Fruit fly (Drosophila melanogaster) whole organism, embryonic: ENCODE measurements around the gene CG13247.

Experiments
- Adf1 ChIP-seq: fragments of 200-800 bp; sonication (Bioruptor generic); IDR thresholded peaks from 2 replicates; pipeline ENCODE4 v1.3.6; 2022; ENCODE audit warnings: missing biosample characterization, missing genetic modification characterization
- Asciz ChIP-seq: fragments of 200-800 bp; sonication (Bioruptor generic); optimal IDR thresholded peaks from 2 replicates; lab custom pipeline; 2017; ENCODE audit warnings: missing biosample characterization, mild to moderate bottlenecking, missing genetic modification characterization, missing genetic modification reagents
- CG10274 ChIP-seq: fragments of 200-800 bp; sonication (Bioruptor generic); optimal IDR thresholded peaks from 3 replicates; lab custom pipeline; 2017; ENCODE audit warnings: missing biosample characterization, mild to moderate bottlenecking, missing genetic modification characterization
- CG10543 ChIP-seq: fragments of 200-800 bp; sonication (Bioruptor generic); optimal IDR thresholded peaks from 3 replicates; lab custom pipeline; 2017; ENCODE audit warnings: missing biosample characterization, mild to moderate bottlenecking, missing genetic modification characterization, moderate library complexity
- CG10979 ChIP-seq: fragments of 200-800 bp; sonication (Bioruptor generic); optimal IDR thresholded peaks from 2 replicates; lab custom pipeline; 2018; ENCODE audit warnings: missing biosample characterization, mild to moderate bottlenecking, missing genetic modification characterization, moderate library complexity
- CG11093 ChIP-seq: fragments of 200-800 bp; sonication (Bioruptor generic); IDR thresholded peaks from 3 replicates; pipeline ENCODE4 v1.3.6; 2022; ENCODE audit warnings: missing biosample characterization, missing genetic modification characterization
- CG12071 ChIP-seq: fragments of 200-800 bp; sonication (Bioruptor generic); optimal IDR thresholded peaks from 3 replicates; lab custom pipeline; 2018; ENCODE audit warnings: missing biosample characterization, mild to moderate bottlenecking, missing genetic modification characterization
- CG17802 ChIP-seq: fragments of 200-800 bp; sonication (Bioruptor generic); optimal IDR thresholded peaks from 2 replicates; lab custom pipeline; 2018; ENCODE audit warnings: missing biosample characterization, mild to moderate bottlenecking, missing genetic modification characterization, moderate library complexity
- CG17829 ChIP-seq: fragments of 200-800 bp; optimal IDR thresholded peaks from 2 replicates; lab custom pipeline; 2019; ENCODE audit warnings: missing biosample characterization, mild to moderate bottlenecking, missing genetic modification characterization, moderate library complexity
- CG18262 ChIP-seq: fragments of 200-800 bp; optimal IDR thresholded peaks from 3 replicates; lab custom pipeline; 2019; ENCODE audit warnings: missing biosample characterization, mild to moderate bottlenecking, missing genetic modification characterization, moderate library complexity
- CG2678 ChIP-seq: fragments of 200-800 bp; sonication (Bioruptor generic); optimal IDR thresholded peaks from 3 replicates; lab custom pipeline; 2019; ENCODE audit warnings: missing biosample characterization, mild to moderate bottlenecking, missing genetic modification characterization, moderate library complexity
- CG30403 ChIP-seq: fragments of 200-800 bp; sonication (Bioruptor generic); optimal IDR thresholded peaks from 3 replicates; lab custom pipeline; 2016; ENCODE audit warnings: missing biosample characterization, missing genetic modification characterization
- CG3065 ChIP-seq: fragments of 200-800 bp; sonication (Bioruptor generic); optimal IDR thresholded peaks from 2 replicates; lab custom pipeline; 2016; ENCODE audit warnings: missing biosample characterization, missing genetic modification characterization
- CG32772 ChIP-seq: fragments of 200-800 bp; sonication (Bioruptor generic); IDR thresholded peaks from 2 replicates; pipeline ENCODE4 v1.3.6; 2022; ENCODE audit warnings: missing biosample characterization, missing genetic modification characterization
- CG4707 ChIP-seq: fragments of 200-800 bp; sonication (Bioruptor generic); optimal IDR thresholded peaks from 2 replicates; lab custom pipeline; 2018; ENCODE audit warnings: missing biosample characterization, mild to moderate bottlenecking, missing genetic modification characterization, moderate library complexity
- CG9876 ChIP-seq: fragments of 200-800 bp; sonication (Bioruptor generic); optimal IDR thresholded peaks from 2 replicates; lab custom pipeline; 2016; ENCODE audit warnings: missing biosample characterization, missing genetic modification characterization
- Camta ChIP-seq: fragments of 200-800 bp; sonication (Bioruptor generic); optimal IDR thresholded peaks from 2 replicates; lab custom pipeline; 2016; ENCODE audit warnings: missing biosample characterization, missing genetic modification characterization
- Chrac-16 ChIP-seq: fragments of 200-800 bp; sonication (Bioruptor generic); optimal IDR thresholded peaks from 3 replicates; lab custom pipeline; 2016; ENCODE audit warnings: missing biosample characterization, missing genetic modification characterization
- Dll ChIP-seq: fragments of 200-800 bp; sonication (Bioruptor generic); IDR thresholded peaks from 4 replicates; pipeline ENCODE4 v1.3.6; 2022; ENCODE audit warnings: missing biosample characterization, missing genetic modification characterization; ENCODE audit not compliant: partially characterized antibody
- Doc3 ChIP-seq: fragments of 200-800 bp; sonication (Bioruptor generic); IDR thresholded peaks from 3 replicates; pipeline ENCODE4 v1.3.6; 2022; ENCODE audit warnings: missing biosample characterization, missing genetic modification characterization; ENCODE audit not compliant: partially characterized antibody
- Drgx ChIP-seq: fragments of 200-800 bp; sonication (Bioruptor generic); IDR thresholded peaks from 2 replicates; pipeline ENCODE4 v1.3.6; 2022; ENCODE audit warnings: missing biosample characterization, missing genetic modification characterization
- Ets65A ChIP-seq: fragments of 200-800 bp; sonication (Bioruptor generic); peaks from one replicate; lab custom pipeline; 2016; ENCODE audit warnings: missing biosample characterization, missing genetic modification characterization
- HmgD ChIP-seq: fragments of 200-800 bp; sonication (Bioruptor generic); optimal IDR thresholded peaks from 3 replicates; lab custom pipeline; 2016; ENCODE audit warnings: missing biosample characterization, missing genetic modification characterization
- HmgZ ChIP-seq: fragments of 200-800 bp; sonication (Bioruptor generic); optimal IDR thresholded peaks from 2 replicates; lab custom pipeline; 2018; ENCODE audit warnings: missing biosample characterization, mild to moderate bottlenecking, missing genetic modification characterization
- MBD-R2 ChIP-seq: fragments of 200-800 bp; sonication (Bioruptor generic); IDR thresholded peaks from 2 replicates; pipeline ENCODE4 v1.3.6; 2022; ENCODE audit warnings: missing biosample characterization, missing genetic modification characterization
- Meics ChIP-seq: fragments of 200-800 bp; sonication (Bioruptor generic); optimal IDR thresholded peaks from 2 replicates; lab custom pipeline; 2017; ENCODE audit warnings: missing biosample characterization, mild to moderate bottlenecking, missing genetic modification characterization
- NK7.1 ChIP-seq: fragments of 200-800 bp; sonication (Bioruptor generic); optimal IDR thresholded peaks from 3 replicates; lab custom pipeline; 2016; ENCODE audit warnings: missing biosample characterization, missing genetic modification characterization
- Optix ChIP-seq: fragments of 200-800 bp; sonication (Bioruptor generic); IDR thresholded peaks from 3 replicates; pipeline ENCODE4 v1.3.6; 2022; ENCODE audit warnings: missing biosample characterization, missing genetic modification characterization
- Sox100B ChIP-seq: fragments of 200-800 bp; sonication (Bioruptor generic); optimal IDR thresholded peaks from 3 replicates; lab custom pipeline; 2018; ENCODE audit warnings: missing biosample characterization, mild to moderate bottlenecking, missing genetic modification characterization
- abd-A ChIP-seq: fragments of 200-800 bp; sonication (Bioruptor generic); optimal IDR thresholded peaks from 3 replicates; lab custom pipeline; 2019; ENCODE audit warnings: missing biosample characterization, mild to moderate bottlenecking, missing genetic modification characterization, moderate library complexity
- cad ChIP-seq: fragments of >200 bp; optimal IDR thresholded peaks from 2 replicates; lab custom pipeline; 2017; ENCODE audit warnings: missing biosample characterization, missing genetic modification characterization
- fd3F ChIP-seq: fragments of 200-800 bp; sonication (Bioruptor generic); optimal IDR thresholded peaks from 2 replicates; lab custom pipeline; 2018; ENCODE audit warnings: missing biosample characterization, mild to moderate bottlenecking, missing genetic modification characterization, moderate library complexity
- fd64A ChIP-seq: fragments of 200-800 bp; sonication (Bioruptor generic); optimal IDR thresholded peaks from 3 replicates; lab custom pipeline; 2018; ENCODE audit warnings: missing biosample characterization, mild to moderate bottlenecking, missing genetic modification characterization
- gfzf ChIP-seq: fragments of 200-800 bp; sonication (Bioruptor generic); optimal IDR thresholded peaks from 2 replicates; lab custom pipeline; 2016; ENCODE audit warnings: missing biosample characterization, mild to moderate bottlenecking, missing genetic modification characterization, moderate library complexity
- jing ChIP-seq: fragments of 200-800 bp; sonication (Bioruptor generic); optimal IDR thresholded peaks from 2 replicates; lab custom pipeline; 2018; ENCODE audit warnings: missing biosample characterization, mild to moderate bottlenecking, missing genetic modification characterization
- klu ChIP-seq: fragments of 200-800 bp; sonication (Bioruptor generic); IDR thresholded peaks from 2 replicates; pipeline ENCODE4 v1.3.6; 2022; ENCODE audit warnings: missing biosample characterization, missing genetic modification characterization
- lab ChIP-seq: fragments of 200-800 bp; sonication (Bioruptor generic); optimal IDR thresholded peaks from 3 replicates; lab custom pipeline; 2017; ENCODE audit warnings: missing biosample characterization, missing genetic modification characterization, mild to moderate bottlenecking, moderate library complexity, missing genetic modification reagents
- mam ChIP-seq: fragments of 200-800 bp; sonication (Bioruptor generic); optimal IDR thresholded peaks from 3 replicates; lab custom pipeline; 2016; ENCODE audit warnings: missing biosample characterization, missing genetic modification characterization
- p53 ChIP-seq: fragments of 200-800 bp; sonication (Bioruptor generic); optimal IDR thresholded peaks from 2 replicates; lab custom pipeline; 2016; ENCODE audit warnings: missing biosample characterization, missing genetic modification characterization
- pzg ChIP-seq: fragments of 200-800 bp; sonication (Bioruptor generic); optimal IDR thresholded peaks from 3 replicates; lab custom pipeline; 2018; ENCODE audit warnings: missing biosample characterization, mild to moderate bottlenecking, missing genetic modification characterization, moderate library complexity
- run ChIP-seq: fragments of 200-800 bp; sonication (Bioruptor generic); optimal IDR thresholded peaks from 3 replicates; lab custom pipeline; 2018; ENCODE audit warnings: missing biosample characterization, mild to moderate bottlenecking, missing genetic modification characterization
- seq ChIP-seq: fragments of 200-800 bp; sonication (Bioruptor generic); IDR thresholded peaks from 2 replicates; pipeline ENCODE4 v1.3.6; 2022; ENCODE audit warnings: missing biosample characterization, missing genetic modification characterization
- sna ChIP-seq: fragments of 200-800 bp; sonication (Bioruptor generic); IDR thresholded peaks from 2 replicates; pipeline ENCODE4 v1.3.6; 2022; ENCODE audit warnings: missing biosample characterization, missing genetic modification characterization; ENCODE audit not compliant: partially characterized antibody
- stc ChIP-seq: fragments of 200-800 bp; sonication (Bioruptor generic); IDR thresholded peaks from 2 replicates; pipeline ENCODE4 v1.3.6; 2022; ENCODE audit warnings: missing biosample characterization, missing genetic modification characterization
- tna ChIP-seq: fragments of 200-800 bp; sonication (Bioruptor generic); IDR thresholded peaks from 2 replicates; pipeline ENCODE4 v1.3.6; 2022; ENCODE audit warnings: missing biosample characterization, missing genetic modification characterization; ENCODE audit not compliant: partially characterized antibody
- trem ChIP-seq: fragments of 200-800 bp; optimal IDR thresholded peaks from 3 replicates; lab custom pipeline; 2019; ENCODE audit warnings: missing biosample characterization, mild to moderate bottlenecking, missing genetic modification characterization, moderate library complexity
- tx ChIP-seq: fragments of 200-800 bp; sonication (Bioruptor generic); optimal IDR thresholded peaks from 2 replicates; lab custom pipeline; 2016; ENCODE audit warnings: missing biosample characterization, missing genetic modification characterization
- z ChIP-seq: fragments of 200-800 bp; sonication (Bioruptor generic); IDR thresholded peaks from 3 replicates; pipeline ENCODE4 v1.3.6; 2022; ENCODE audit warnings: missing biosample characterization, missing genetic modification characterization

The CG13247 gene

DNA sequence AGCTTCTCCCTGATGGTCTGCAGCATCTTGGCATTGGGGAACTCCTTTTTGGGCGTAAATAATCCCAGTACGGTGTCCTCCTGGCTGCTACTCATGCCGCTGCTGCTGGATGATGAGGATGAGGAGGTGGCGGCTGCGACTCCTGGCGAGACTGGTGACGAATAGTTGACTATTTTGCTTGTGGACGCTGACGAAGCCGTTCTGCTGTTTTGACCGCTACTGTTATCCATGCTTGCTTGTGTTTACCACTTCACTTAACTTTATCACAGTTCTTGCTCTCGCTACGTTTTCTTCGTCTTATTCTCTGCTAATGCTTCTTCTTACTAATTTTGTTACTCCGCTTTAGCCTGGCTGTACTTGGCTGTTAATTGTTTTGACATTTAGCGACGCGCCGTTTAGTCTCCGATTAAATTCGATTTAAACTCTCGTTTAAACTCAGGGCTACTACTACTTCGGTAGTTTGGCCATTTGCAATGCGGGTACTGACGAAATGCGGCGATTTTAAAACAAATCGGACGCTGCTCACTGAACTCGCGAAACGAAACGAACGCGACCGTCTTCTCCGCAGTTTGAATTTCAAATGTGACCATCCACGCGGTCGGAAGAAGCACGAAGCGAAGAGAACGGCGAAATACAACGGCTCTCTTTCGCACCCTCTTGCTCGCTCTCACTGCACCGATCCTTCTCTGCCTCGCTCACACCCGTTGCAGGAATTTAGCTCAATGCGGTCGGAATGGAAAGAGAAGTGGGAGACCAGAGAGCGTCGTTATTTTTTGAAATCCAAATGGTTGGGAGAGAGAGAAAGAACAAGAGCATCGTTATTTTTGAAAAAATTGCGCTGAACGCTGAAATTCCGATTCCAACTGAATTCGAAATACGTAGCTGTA lies 31.2 kb downstream of the CG13247 start, which contains the start of gene trbl (continued):
- TF ChIP-seq CG10979 (peak; percentile 24), Sox100B (GFP tag; lab: Kevin White, UChicago) (no peak), CG17829 (tag; lab: Kevin White, UChicago) (peak; percentile 97), klu (no peak), CG4707 (peak; percentile 26), CG18262 (tag; lab: Kevin White, UChicago) (no peak), cad (GFP tag; lab: Kevin White, UChicago) (no peak), tx (no peak), lab (GFP tag; lab: Kevin White, UChicago) (peak; percentile 52), sna (0 out of 2 replicates have a peak, but pooled peaks have one; percentile 55), CG10543 (GFP tag; lab: Kevin White, UChicago) (peak; percentile 81), Asciz (no peak), fd64A (GFP tag; lab: Kevin White, UChicago) (no peak), trem (tag; lab: Kevin White, UChicago) (peak; percentile 59), MBD-R2 (GFP tag; lab: Robert Waterston, UW) (peak; percentile 23; the same call in 1 of the 2 replicates), gfzf (GFP tag; lab: Kevin White, UChicago) (peak; percentile 59), Adf1 (GFP tag; lab: Robert Waterston, UW) (no peak; the same call in 1 of the 2 replicates), Doc3 (GFP tag; lab: Robert Waterston, UW) (peak; percentile 37; the same call in 1 of the 3 replicates), z (GFP tag; lab: Robert Waterston, UW) (peak; percentile 62; the same call in 1 of the 3 replicates), Ets65A (GFP tag; lab: Kevin White, UChicago) (no peak), Dll (GFP tag; lab: Robert Waterston, UW) (0 out of 4 replicates have a peak, but pooled peaks have one; percentile 52), abd-A (peak; percentile 2), CG17802 (tag; lab: Kevin White, UChicago) (no peak), fd3F (GFP tag; lab: Kevin White, UChicago) (no peak), run (tag; lab: Kevin White, UChicago) (peak; percentile 45), Drgx (GFP tag; lab: Robert Waterston, UW) (no peak), Chrac-16 (GFP tag; lab: Kevin White, UChicago) (no peak), p53 (no peak), CG30403 (GFP tag; lab: Kevin White, UChicago) (no peak), mam (GFP tag; lab: Kevin White, UChicago) (no peak), tna (GFP tag; lab: Robert Waterston, UW) (no peak; the same call in 1 of the 2 replicates), CG12071 (GFP tag; lab: Kevin White, UChicago) (peak; percentile 58), CG32772 (GFP tag; lab: Robert Waterston, UW) (no peak), Camta (GFP tag; lab: Kevin White, UChicago) (no peak), jing (GFP tag; lab: Kevin White, UChicago) (no peak), stc (GFP tag; lab: Robert Waterston, UW) (peak; percentile 37; the same call in 1 of the 2 replicates), HmgZ (tag; lab: Kevin White, UChicago) (no peak), CG3065 (GFP tag; lab: Kevin White, UChicago) (no peak), Optix (GFP tag; lab: Robert Waterston, UW) (no peak), Meics (peak; percentile 19), NK7.1 (no peak), CG10274 (GFP tag; lab: Kevin White, UChicago) (no peak), pzg (GFP tag; lab: Kevin White, UChicago) (peak; percentile 20), CG11093 (GFP tag; lab: Robert Waterston, UW) (no peak), CG2678 (peak; percentile 10), CG9876 (GFP tag; lab: Kevin White, UChicago) (no peak), HmgD (GFP tag; lab: Kevin White, UChicago) (peak; percentile 58), seq (GFP tag; lab: Robert Waterston, UW) (peak; percentile 69; the same call in 1 of the 2 replicates)
